Fruit fly (Drosophila melanogaster) whole organism, embryonic: ENCODE results near the gene ECSIT.
A peak's percentile ranks its signal among the peaks of the same experiment; 100 is the strongest.

Experiments
- Aef1 ChIP-seq: fragments of 200-800 bp; sonication (Bioruptor generic); IDR thresholded peaks from 3 replicates; pipeline ENCODE4 v1.3.6; 2022; ENCODE audit warnings: missing biosample characterization, missing genetic modification characterization
- CG10366 ChIP-seq: fragments of 200-800 bp; sonication (Bioruptor generic); IDR thresholded peaks from 2 replicates; pipeline ENCODE4 v1.3.6; 2022; ENCODE audit warnings: missing biosample characterization, missing genetic modification characterization
- CG10654 ChIP-seq: fragments of 200-800 bp; sonication (Bioruptor generic); optimal IDR thresholded peaks from 2 replicates; lab custom pipeline; 2016; ENCODE audit warnings: missing biosample characterization, missing genetic modification characterization
- CG11247 ChIP-seq: fragments of 200-800 bp; sonication (Bioruptor generic); IDR thresholded peaks from 2 replicates; pipeline ENCODE4 v1.3.6; 2022; ENCODE audit warnings: missing biosample characterization, missing genetic modification characterization
- CG11398 ChIP-seq: fragments of 200-800 bp; sonication (Bioruptor generic); optimal IDR thresholded peaks from 2 replicates; lab custom pipeline; 2016; ENCODE audit warnings: missing biosample characterization, missing genetic modification characterization
- CG12155 ChIP-seq: fragments of 200-800 bp; sonication (Bioruptor generic); optimal IDR thresholded peaks from 3 replicates; lab custom pipeline; 2016; ENCODE audit warnings: missing biosample characterization, missing genetic modification characterization
- CG12219 ChIP-seq: fragments of 200-800 bp; sonication (Bioruptor generic); optimal IDR thresholded peaks from 3 replicates; lab custom pipeline; 2018; ENCODE audit warnings: missing biosample characterization, mild to moderate bottlenecking, missing genetic modification characterization
- CG12299 ChIP-seq: fragments of 200-800 bp; sonication (Bioruptor generic); optimal IDR thresholded peaks from 2 replicates; lab custom pipeline; 2018; ENCODE audit warnings: missing biosample characterization, mild to moderate bottlenecking, missing genetic modification characterization
- CG12744 ChIP-seq: fragments of 200-800 bp; sonication (Bioruptor generic); optimal IDR thresholded peaks from 2 replicates; lab custom pipeline; 2016; ENCODE audit warnings: missing biosample characterization, missing genetic modification characterization
- CG13424 ChIP-seq: fragments of 200-800 bp; sonication (Bioruptor generic); optimal IDR thresholded peaks from 2 replicates; lab custom pipeline; 2019; ENCODE audit warnings: missing biosample characterization, mild to moderate bottlenecking, missing genetic modification characterization, moderate library complexity
- CG14441 ChIP-seq: fragments of 200-800 bp; sonication (Bioruptor generic); IDR thresholded peaks from 2 replicates; pipeline ENCODE4 v1.3.6; 2022; ENCODE audit warnings: missing biosample characterization, missing genetic modification characterization
- CG14710 ChIP-seq: fragments of 200-800 bp; sonication (Bioruptor generic); optimal IDR thresholded peaks from 3 replicates; lab custom pipeline; 2019; ENCODE audit warnings: missing biosample characterization, mild to moderate bottlenecking, missing genetic modification characterization, moderate library complexity
- CG17361 ChIP-seq: fragments of 200-800 bp; sonication (Bioruptor generic); IDR thresholded peaks from 3 replicates; pipeline ENCODE4 v1.3.6; 2022; ENCODE audit warnings: missing biosample characterization, missing genetic modification characterization
- CG2202 ChIP-seq: fragments of 200-800 bp; sonication (Bioruptor generic); optimal IDR thresholded peaks from 2 replicates; lab custom pipeline; 2018; ENCODE audit warnings: missing biosample characterization, mild to moderate bottlenecking, missing genetic modification characterization
- CG2875 ChIP-seq: fragments of 200-800 bp; sonication (Bioruptor generic); optimal IDR thresholded peaks from 2 replicates; lab custom pipeline; 2017; ENCODE audit warnings: missing biosample characterization, mild to moderate bottlenecking, missing genetic modification characterization, missing genetic modification reagents
- CG2889 ChIP-seq: fragments of 200-800 bp; sonication (Bioruptor generic); IDR thresholded peaks from 3 replicates; pipeline ENCODE4 v1.3.6; 2022; ENCODE audit warnings: missing biosample characterization, missing genetic modification characterization
- CG30403 ChIP-seq: fragments of 200-800 bp; sonication (Bioruptor generic); optimal IDR thresholded peaks from 3 replicates; lab custom pipeline; 2016; ENCODE audit warnings: missing biosample characterization, missing genetic modification characterization
- CG32767 ChIP-seq: fragments of 200-800 bp; sonication (Bioruptor generic); IDR thresholded peaks from 2 replicates; pipeline ENCODE4 v1.3.6; 2022; ENCODE audit warnings: missing biosample characterization, missing genetic modification characterization
- CG3281 ChIP-seq: fragments of 200-800 bp; sonication (Bioruptor generic); optimal IDR thresholded peaks from 3 replicates; lab custom pipeline; 2017; ENCODE audit warnings: missing biosample characterization, mild to moderate bottlenecking, missing genetic modification characterization
- CG3726 ChIP-seq: fragments of 200-800 bp; sonication (Bioruptor generic); IDR thresholded peaks from 3 replicates; pipeline ENCODE4, ENCODE4 v1.3.6; 2022; ENCODE audit warnings: missing biosample characterization, missing genetic modification characterization
- CG43689 ChIP-seq: fragments of 200-800 bp; sonication (Bioruptor generic); IDR thresholded peaks from 2 replicates; pipeline ENCODE4 v1.3.6; 2022; ENCODE audit warnings: missing biosample characterization, missing genetic modification characterization
- CG4424 ChIP-seq: fragments of 200-800 bp; sonication (Bioruptor generic); optimal IDR thresholded peaks from 3 replicates; lab custom pipeline; 2016; ENCODE audit warnings: missing biosample characterization, missing genetic modification characterization
- CG4854 ChIP-seq: fragments of 200-800 bp; sonication (Bioruptor generic); optimal IDR thresholded peaks from 2 replicates; lab custom pipeline; 2016; ENCODE audit warnings: missing biosample characterization, missing genetic modification characterization, inconsistent platforms
- CG7556 ChIP-seq: fragments of 200-800 bp; sonication (Bioruptor generic); optimal IDR thresholded peaks from 2 replicates; lab custom pipeline; 2017; ENCODE audit warnings: missing biosample characterization, mild to moderate bottlenecking, missing genetic modification characterization
- Dip3 ChIP-seq: fragments of 200-800 bp; sonication (Bioruptor generic); optimal IDR thresholded peaks from 3 replicates; lab custom pipeline; 2016; ENCODE audit warnings: missing biosample characterization, missing genetic modification characterization
- Eip74EF ChIP-seq, 2 experiments: fragments of 200-800 bp in 1 of 2; fragments of >200 bp in 1 of 2; sonication (Bioruptor generic) in 1 of 2; optimal IDR thresholded peaks; 2 replicates each; lab custom pipeline; 2017 to 2019; ENCODE audit warnings: missing biosample characterization in 2 of 2, missing genetic modification characterization in 2 of 2, mild to moderate bottlenecking in 1 of 2, moderate library complexity in 1 of 2
- Fer1 ChIP-seq: fragments of 200-800 bp; sonication (Bioruptor generic); optimal IDR thresholded peaks from 2 replicates; lab custom pipeline; 2017; ENCODE audit warnings: missing biosample characterization, mild to moderate bottlenecking, missing genetic modification characterization
- Gsc ChIP-seq: fragments of 200-800 bp; sonication (Bioruptor generic); IDR thresholded peaks from 2 replicates; pipeline ENCODE4 v1.3.6; 2022; ENCODE audit warnings: missing biosample characterization, missing genetic modification characterization
- HHEX ChIP-seq: fragments of 200-800 bp; sonication (Bioruptor generic); optimal IDR thresholded peaks from 3 replicates; lab custom pipeline; 2017; ENCODE audit warnings: missing biosample characterization, mild to moderate bottlenecking, missing genetic modification characterization, missing genetic modification reagents
- Hr39 ChIP-seq: fragments of >200 bp; optimal IDR thresholded peaks from 2 replicates; lab custom pipeline; 2017
- Kr ChIP-seq: fragments of 200-800 bp; sonication (Bioruptor generic); optimal IDR thresholded peaks from 2 replicates; lab custom pipeline; 2017; ENCODE audit warnings: missing biosample characterization, mild to moderate bottlenecking, missing genetic modification characterization
- Mes4 ChIP-seq: fragments of 200-800 bp; sonication (Bioruptor generic); optimal IDR thresholded peaks from 2 replicates; lab custom pipeline; 2016; ENCODE audit warnings: missing biosample characterization, missing genetic modification characterization
- Sry-δ ChIP-seq: fragments of 200-800 bp; sonication (Bioruptor generic); optimal IDR thresholded peaks from 2 replicates; lab custom pipeline; 2016; ENCODE audit warnings: missing biosample characterization, missing genetic modification characterization
- YL-1 ChIP-seq: fragments of 200-800 bp; sonication (Bioruptor generic); optimal IDR thresholded peaks from 3 replicates; lab custom pipeline; 2017; ENCODE audit warnings: missing biosample characterization, mild to moderate bottlenecking, missing genetic modification characterization
- ap ChIP-seq: fragments of 200-800 bp; sonication (Bioruptor generic); IDR thresholded peaks from 2 replicates; pipeline ENCODE4 v1.3.6; 2022; ENCODE audit warnings: missing biosample characterization, missing genetic modification characterization
- bab2 ChIP-seq: fragments of 200-800 bp; sonication (Bioruptor generic); optimal IDR thresholded peaks from 2 replicates; lab custom pipeline; 2016; ENCODE audit warnings: missing biosample characterization, missing genetic modification characterization
- br ChIP-seq: fragments of >200 bp; optimal IDR thresholded peaks from 2 replicates; lab custom pipeline; 2017
- corto ChIP-seq: fragments of 200-800 bp; sonication (Bioruptor generic); optimal IDR thresholded peaks from 2 replicates; lab custom pipeline; 2016; ENCODE audit warnings: missing biosample characterization, mild to moderate bottlenecking, missing genetic modification characterization, moderate library complexity
- crp ChIP-seq, 2 experiments: fragments of 200-800 bp; sonication (Bioruptor generic); optimal IDR thresholded peaks; 2 replicates in 1 of 2; 3 replicates in 1 of 2; lab custom pipeline; 2017; ENCODE audit warnings: missing biosample characterization in 2 of 2, missing genetic modification characterization in 2 of 2, mild to moderate bottlenecking in 1 of 2, moderate library complexity in 1 of 2
- dmrt99B ChIP-seq: fragments of 200-800 bp; sonication (Bioruptor generic); optimal IDR thresholded peaks from 2 replicates; lab custom pipeline; 2018; ENCODE audit warnings: missing biosample characterization, mild to moderate bottlenecking, missing genetic modification characterization, moderate library complexity
- her ChIP-seq: fragments of 200-800 bp; sonication (Bioruptor generic); optimal IDR thresholded peaks from 2 replicates; lab custom pipeline; 2016; ENCODE audit warnings: missing biosample characterization, missing genetic modification characterization
- hkb ChIP-seq, 2 experiments: fragments of 200-800 bp in 1 of 2; fragments of >200 bp in 1 of 2; sonication (Bioruptor generic) in 1 of 2; IDR thresholded peaks in 1 of 2; optimal IDR thresholded peaks in 1 of 2; 2 replicates each; pipeline versions ENCODE4 v1.3.6 to Lab custom; 2017 to 2022; ENCODE audit warnings: missing biosample characterization in 1 of 2, missing genetic modification characterization in 1 of 2
- inv ChIP-seq: fragments of 200-800 bp; sonication (Bioruptor generic); IDR thresholded peaks from 2 replicates; pipeline ENCODE4 v1.3.6; 2022; ENCODE audit warnings: missing biosample characterization, missing genetic modification characterization; ENCODE audit not compliant: partially characterized antibody
- jigr1 ChIP-seq: fragments of 200-800 bp; sonication (Bioruptor generic); IDR thresholded peaks from 3 replicates; pipeline ENCODE4 v1.3.6; 2022; ENCODE audit warnings: missing biosample characterization, missing genetic modification characterization
- mld ChIP-seq: fragments of 200-800 bp; sonication (Bioruptor generic); IDR thresholded peaks from 3 replicates; pipeline ENCODE4 v1.3.6; 2022; ENCODE audit warnings: missing biosample characterization, missing genetic modification characterization; ENCODE audit not compliant: partially characterized antibody
- nom ChIP-seq: fragments of 200-800 bp; sonication (Bioruptor generic); optimal IDR thresholded peaks from 2 replicates; lab custom pipeline; 2017; ENCODE audit warnings: missing biosample characterization, missing genetic modification characterization, mild to moderate bottlenecking, moderate library complexity, missing genetic modification reagents
- org-1 ChIP-seq: fragments of 200-800 bp; sonication (Bioruptor generic); optimal IDR thresholded peaks from 2 replicates; lab custom pipeline; 2017; ENCODE audit warnings: missing biosample characterization, missing genetic modification characterization
- rib ChIP-seq: fragments of 200-800 bp; sonication (Bioruptor generic); IDR thresholded peaks from 2 replicates; pipeline ENCODE4 v1.3.6; 2022; ENCODE audit warnings: missing biosample characterization, missing genetic modification characterization
- slp2 ChIP-seq: fragments of 200-800 bp; sonication (Bioruptor generic); optimal IDR thresholded peaks from 2 replicates; lab custom pipeline; 2016; ENCODE audit warnings: missing biosample characterization, missing genetic modification characterization
- tap ChIP-seq: fragments of 200-800 bp; optimal IDR thresholded peaks from 3 replicates; lab custom pipeline; 2019; ENCODE audit warnings: missing biosample characterization, mild to moderate bottlenecking, missing genetic modification characterization, moderate library complexity
- tll ChIP-seq, 2 experiments: fragments of 200-800 bp in 1 of 2; fragments of >200 bp in 1 of 2; sonication (Bioruptor generic) in 1 of 2; optimal IDR thresholded peaks; 2 replicates each; lab custom pipeline; 2017 to 2019; ENCODE audit warnings: missing biosample characterization in 2 of 2, missing genetic modification characterization in 2 of 2, mild to moderate bottlenecking in 1 of 2, moderate library complexity in 1 of 2
- vfl ChIP-seq: fragments of 200-800 bp; sonication (Bioruptor generic); optimal IDR thresholded peaks from 2 replicates; lab custom pipeline; 2016; ENCODE audit warnings: missing biosample characterization, missing genetic modification characterization

Gene ECSIT

dm6 chr3R:5856215-5856614 is at the start of gene ECSIT, which contains the start of gene disp (continued):
- TF ChIP-seq org-1 (GFP tag; lab: Kevin White, UChicago), result no peak
- peak; percentile 27 for TF ChIP-seq vfl
- TF ChIP-seq CG2889 (GFP tag; lab: Robert Waterston, UW), result no peak
- TF ChIP-seq CG11398 (GFP tag; lab: Kevin White, UChicago), result no peak
- no peak for TF ChIP-seq HHEX (GFP tag; lab: Kevin White, UChicago)
- no peak for TF ChIP-seq CG12744 (GFP tag; lab: Kevin White, UChicago)
- TF ChIP-seq br (lab: Kevin White, UChicago), result no peak
- TF ChIP-seq CG10366 (GFP tag; lab: Robert Waterston, UW), result no peak
- peak; percentile 32 to 66 for TF ChIP-seq tll (GFP tag; optimal IDR thresholded peaks at IDR 0.05; lab: Kevin White, UChicago)
- TF ChIP-seq CG3726 (GFP tag; lab: Robert Waterston, UW), result no peak
- no peak for TF ChIP-seq CG2202 (tag; lab: Kevin White, UChicago)
- TF ChIP-seq bab2 (GFP tag; lab: Kevin White, UChicago), result peak; percentile 27
- TF ChIP-seq Fer1, result no peak
- TF ChIP-seq CG4424 (GFP tag; lab: Kevin White, UChicago), result peak; percentile 54
- TF ChIP-seq CG17361 (GFP tag; lab: Robert Waterston, UW), result no peak
- TF ChIP-seq CG14710 (tag; lab: Kevin White, UChicago), result no peak
- no peak for TF ChIP-seq Eip74EF (GFP tag; optimal IDR thresholded peaks at IDR 0.05; lab: Kevin White, UChicago)
- no peak for TF ChIP-seq nom (GFP tag; lab: Kevin White, UChicago)
- no peak for TF ChIP-seq corto (GFP tag; lab: Kevin White, UChicago)
- TF ChIP-seq CG10654 (GFP tag; lab: Kevin White, UChicago), result peak; percentile 20
- no peak for TF ChIP-seq CG12219 (GFP tag; lab: Kevin White, UChicago)
- TF ChIP-seq CG32767 (GFP tag; lab: Robert Waterston, UW), result no peak
- peak; percentile 14 for TF ChIP-seq slp2 (GFP tag; lab: Kevin White, UChicago)
- TF ChIP-seq YL-1, result peak; percentile 52
- peak; percentile 4 for TF ChIP-seq CG12155
- no peak for TF ChIP-seq Kr (GFP tag; lab: Kevin White, UChicago)
- no peak for TF ChIP-seq tap
- peak; percentile 79 for TF ChIP-seq hkb (optimal IDR thresholded peaks at IDR 0.05; lab: Kevin White, UChicago)
- TF ChIP-seq hkb (GFP tag; IDR thresholded peaks at IDR 0.05; lab: Robert Waterston, UW), result no peak
- TF ChIP-seq dmrt99B (tag; lab: Kevin White, UChicago), result no peak
- TF ChIP-seq Dip3, result peak; percentile 32
- TF ChIP-seq CG3281, result no peak
- TF ChIP-seq her (GFP tag; lab: Kevin White, UChicago), result no peak
- no peak for TF ChIP-seq jigr1 (GFP tag; lab: Robert Waterston, UW)
- no peak for TF ChIP-seq CG14441 (GFP tag; lab: Robert Waterston, UW)
- no peak for TF ChIP-seq CG4854 (GFP tag; lab: Kevin White, UChicago)
- TF ChIP-seq Mes4, result no peak
- no peak for TF ChIP-seq ap (GFP tag; lab: Robert Waterston, UW)
- TF ChIP-seq Aef1, result no peak
- no peak for TF ChIP-seq Sry-δ (GFP tag; lab: Kevin White, UChicago)
- TF ChIP-seq CG43689 (GFP tag; lab: Robert Waterston, UW), result no peak
- TF ChIP-seq mld (GFP tag; lab: Robert Waterston, UW), result no peak
- TF ChIP-seq CG2875, result no peak
- TF ChIP-seq crp (GFP tag; optimal IDR thresholded peaks at IDR 0.05; lab: Kevin White, UChicago), result peak; percentile 98
- no peak for TF ChIP-seq CG12299 (tag; lab: Kevin White, UChicago)
- TF ChIP-seq CG7556 (GFP tag; lab: Kevin White, UChicago), result no peak
- TF ChIP-seq Gsc (GFP tag; lab: Robert Waterston, UW), result no peak
- TF ChIP-seq CG11247, result no peak
- TF ChIP-seq rib (GFP tag; lab: Robert Waterston, UW), result no peak
- no peak for TF ChIP-seq CG13424
- TF ChIP-seq CG30403, result peak; percentile 52
- TF ChIP-seq inv, result no peak
- TF ChIP-seq Hr39 (lab: Kevin White, UChicago), result no peak
